Fruit fly (Drosophila melanogaster) whole organism, prepupa: Measurements from ENCODE around the gene Polr1H.

ENCODE experiments used
- Blimp-1 ChIP-seq: fragments of 200-800 bp; sonication (Bioruptor generic); optimal IDR thresholded peaks from 3 replicates; lab custom pipeline; 2017; ENCODE audit warnings: missing biosample characterization, missing genetic modification characterization, mild to moderate bottlenecking, moderate library complexity, missing genetic modification reagents
- CG16779 ChIP-seq: fragments of 200-800 bp; sonication (Bioruptor generic); optimal IDR thresholded peaks from 3 replicates; lab custom pipeline; 2017; ENCODE audit warnings: missing biosample characterization, mild to moderate bottlenecking, missing genetic modification characterization
- CG6276 ChIP-seq: fragments of 200-800 bp; sonication (Bioruptor generic); optimal IDR thresholded peaks from 2 replicates; lab custom pipeline; 2017; ENCODE audit warnings: missing biosample characterization, mild to moderate bottlenecking, missing genetic modification characterization
- CG6808 ChIP-seq: fragments of 200-800 bp; sonication (Bioruptor generic); optimal IDR thresholded peaks from 3 replicates; lab custom pipeline; 2017; ENCODE audit warnings: missing biosample characterization, missing genetic modification characterization, mild to moderate bottlenecking, moderate library complexity, missing genetic modification reagents
- CG6854 ChIP-seq: fragments of 200-800 bp; sonication (Bioruptor generic); optimal IDR thresholded peaks from 2 replicates; lab custom pipeline; 2017; ENCODE audit warnings: missing biosample characterization, mild to moderate bottlenecking, missing genetic modification characterization
- CG8119 ChIP-seq: fragments of 200-800 bp; sonication (Bioruptor generic); IDR thresholded peaks from 3 replicates; pipeline ENCODE4 v1.3.6; 2022; ENCODE audit warnings: missing biosample characterization, missing genetic modification characterization
- CG8319 ChIP-seq: fragments of 200-800 bp; sonication (Bioruptor generic); optimal IDR thresholded peaks from 3 replicates; lab custom pipeline; 2016; ENCODE audit warnings: missing biosample characterization, missing genetic modification characterization
- CG8632 ChIP-seq: fragments of 200-800 bp; sonication (Bioruptor generic); optimal IDR thresholded peaks from 3 replicates; lab custom pipeline; 2016; ENCODE audit warnings: missing biosample characterization, missing genetic modification characterization
- Eip78C ChIP-seq: fragments of 200-800 bp; sonication (Bioruptor generic); peaks from one replicate; lab custom pipeline; 2016; ENCODE audit warnings: missing biosample characterization, missing genetic modification characterization
- Ets21C ChIP-seq: fragments of 200-800 bp; sonication (Bioruptor generic); optimal IDR thresholded peaks from 3 replicates; lab custom pipeline; 2016; ENCODE audit warnings: missing biosample characterization, missing genetic modification characterization
- Lpt ChIP-seq: fragments of 200-800 bp; sonication (Bioruptor generic); optimal IDR thresholded peaks from 3 replicates; lab custom pipeline; 2016; ENCODE audit warnings: missing biosample characterization, missing genetic modification characterization
- Smox ChIP-seq: fragments of 200-800 bp; sonication (Bioruptor generic); optimal IDR thresholded peaks from 3 replicates; lab custom pipeline; 2016; ENCODE audit warnings: missing biosample characterization, missing genetic modification characterization
- eg ChIP-seq: fragments of 200-800 bp; sonication (Bioruptor generic); IDR thresholded peaks from 3 replicates; pipeline ENCODE4 v1.3.6; 2022; ENCODE audit warnings: missing biosample characterization, missing genetic modification characterization
- lz ChIP-seq: fragments of 200-800 bp; sonication (Bioruptor generic); optimal IDR thresholded peaks from 3 replicates; lab custom pipeline; 2016; ENCODE audit warnings: missing biosample characterization, missing genetic modification characterization

DNA sequence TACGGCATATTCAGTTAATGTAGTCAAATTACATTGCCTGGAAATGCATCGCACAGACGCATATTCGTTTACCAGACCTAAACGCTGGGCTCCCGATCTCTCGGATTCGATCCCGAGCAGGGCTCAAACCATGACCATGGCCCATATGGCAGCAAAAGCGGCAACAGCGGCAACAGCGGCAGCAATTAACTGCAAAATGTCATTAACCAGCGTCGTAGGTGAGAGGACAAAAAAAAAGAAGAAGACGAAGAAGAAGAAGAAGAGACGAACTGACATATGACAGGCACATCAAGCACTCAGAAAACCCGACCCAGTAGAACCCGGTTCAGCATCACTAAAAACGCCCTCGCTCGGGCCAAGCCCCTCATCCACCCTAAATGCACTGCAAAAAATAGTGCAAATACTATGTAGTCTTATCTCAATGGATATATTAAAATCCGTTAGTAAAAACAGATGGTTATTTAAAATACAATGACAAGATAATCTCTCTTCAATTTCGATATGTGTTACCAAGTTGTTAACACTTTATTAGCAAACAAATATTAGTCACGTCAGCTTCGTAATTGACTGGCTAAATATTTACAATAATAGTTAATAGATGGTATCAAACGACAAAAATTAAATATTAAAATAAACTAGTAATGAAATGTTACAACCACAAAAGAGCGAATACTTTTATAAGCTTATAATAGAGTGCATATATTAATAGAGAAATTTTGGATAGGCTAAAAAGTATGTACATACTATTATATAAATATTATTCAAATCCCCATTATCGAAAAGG is 48.3 kb upstream of the Polr1H start:
- TF ChIP-seq CG16779 (tag; lab: Kevin White, UChicago): no peak
- TF ChIP-seq CG6276 (GFP tag; lab: Kevin White, UChicago): no peak
- peak; percentile 66 for TF ChIP-seq CG6808 (GFP tag; lab: Kevin White, UChicago)
- no peak for TF ChIP-seq CG8119
- peak; percentile 48 for TF ChIP-seq CG8632 (GFP tag; lab: Kevin White, UChicago)
- no peak for TF ChIP-seq eg
- TF ChIP-seq CG8319 (GFP tag; lab: Kevin White, UChicago): no peak
- peak; percentile 87 for TF ChIP-seq Eip78C (GFP tag; lab: Kevin White, UChicago)
- TF ChIP-seq Blimp-1 (GFP tag; lab: Kevin White, UChicago): no peak
- no peak for TF ChIP-seq Ets21C (GFP tag; lab: Kevin White, UChicago)
- no peak for TF ChIP-seq Lpt
- TF ChIP-seq Smox: peak; percentile 4
- TF ChIP-seq CG6854 (GFP tag; lab: Kevin White, UChicago): no peak
- no peak for TF ChIP-seq lz
